Worm (Caenorhabditis elegans) whole organism, L2 larva: ENCODE results near the gene srh-291.

Experiments
- aly-2 ChIP-seq: fragments of 150-350 bp; optimal IDR thresholded peaks from 2 replicates; lab custom pipeline; 2014; ENCODE audit warnings: missing biosample characterization, missing genetic modification characterization
- ama-1 ChIP-seq: fragments of 150-350 bp; optimal IDR thresholded peaks from 2 replicates; lab custom pipeline; 2018; ENCODE audit warnings: inconsistent platforms
- blmp-1 ChIP-seq: sonication (generic microtip); optimal IDR thresholded peaks from 2 replicates; lab custom pipeline; 2017; ENCODE audit warnings: missing genetic modification characterization, mild to moderate bottlenecking, missing compliant biosample characterization, antibody characterized with exemption, moderate library complexity; ENCODE audit not compliant: insufficient read depth
- dmd-4 ChIP-seq: sonication (generic microtip); optimal IDR thresholded peaks from 2 replicates; lab custom pipeline; 2017; ENCODE audit warnings: missing biosample characterization, missing genetic modification characterization
- lin-39 ChIP-seq: fragments of 150-350 bp; optimal IDR thresholded peaks from 2 replicates; lab custom pipeline; 2014; ENCODE audit warnings: missing biosample characterization, missing genetic modification reagents, missing genetic modification characterization
- nhr-21 ChIP-seq: fragments of 150-350 bp; optimal IDR thresholded peaks from 2 replicates; lab custom pipeline; 2014; ENCODE audit warnings: missing biosample characterization, missing genetic modification characterization
- nhr-77 ChIP-seq: fragments of 150-350 bp; optimal IDR thresholded peaks from 2 replicates; lab custom pipeline; 2014; ENCODE audit warnings: missing biosample characterization, missing genetic modification characterization
- ztf-4 ChIP-seq: fragments of 150-350 bp; optimal IDR thresholded peaks from 2 replicates; lab custom pipeline; 2014; ENCODE audit warnings: missing biosample characterization, missing genetic modification characterization

DNA sequence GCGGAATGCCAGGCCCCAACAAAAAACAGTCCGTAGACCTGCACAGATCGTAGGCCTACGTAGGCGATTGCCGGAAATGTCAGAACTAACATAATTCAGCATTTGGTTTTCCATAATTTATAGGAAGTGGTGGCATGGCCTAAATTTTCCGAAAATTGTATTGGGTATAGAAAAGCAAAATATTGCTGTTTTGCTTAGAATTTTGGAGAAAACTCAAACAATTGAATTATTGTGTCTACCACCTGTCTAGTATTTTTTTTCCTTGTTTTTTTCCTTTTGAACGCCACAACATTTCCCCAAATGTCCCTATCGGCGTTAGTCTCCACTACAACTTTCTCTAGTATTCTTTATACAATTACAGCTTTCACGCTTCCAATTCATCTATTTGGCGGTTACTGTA lies 38.2 kb upstream of the srh-291 start, which contains the start of gene srh-284:
- TF ChIP-seq ama-1 (no peak), nhr-21 (tag; lab: Kevin White, UChicago) (no peak), nhr-77 (no peak), ztf-4 (tag; lab: Kevin White, UChicago) (no peak), lin-39 (tag; lab: Kevin White, UChicago) (no peak), blmp-1 (no peak), dmd-4 (tag; lab: Kevin White, UChicago) (no peak), aly-2 (tag; lab: Kevin White, UChicago) (no peak)
